Worm (Caenorhabditis elegans): ENCODE results near the gene tos-1.

The tos-1 gene

ce11 chrV:9334216-9334615 lies 9.8 kb downstream of the tos-1 start, which contains the start of gene ucp-4:
TSS of gene ucp-4 (plus strand) at chrV:9334298.
- TF ChIP-seq ceh-16 (tag; optimal IDR thresholded peaks at IDR 0.05): no peak
- TF ChIP-seq C34F6.9 (tag; optimal IDR thresholded peaks at IDR 0.05): peak; percentile 37
- TF ChIP-seq ama-1 (optimal IDR thresholded peaks at IDR 0.05): no peak

- TF ChIP-seq unc-55 (GFP tag; optimal IDR thresholded peaks at IDR 0.05) (peak; percentile 8), ztf-4 (tag; optimal IDR thresholded peaks at IDR 0.05) (no peak), ztf-11 (tag; optimal IDR thresholded peaks at IDR 0.05) (no peak), nhr-12 (tag; optimal IDR thresholded peaks at IDR 0.05) (no peak), sma-3 (GFP tag; optimal IDR thresholded peaks at IDR 0.05) (no peak), R02D3.7 (tag; optimal IDR thresholded peaks at IDR 0.05) (no peak), sma-9 (GFP tag; optimal IDR thresholded peaks at IDR 0.05) (peak; percentile 18), sma-9 (tag; optimal IDR thresholded peaks at IDR 0.05) (no peak), mdl-1 (tag; optimal IDR thresholded peaks at IDR 0.05) (no peak), blmp-1 (tag; optimal IDR thresholded peaks at IDR 0.05; ENCODE audit: insufficient read depth) (no peak), gmeb-1 (tag; optimal IDR thresholded peaks at IDR 0.05) (peak; percentile 31), crh-2 (tag; optimal IDR thresholded peaks at IDR 0.05) (no peak), nhr-25 (tag; optimal IDR thresholded peaks at IDR 0.05) (peak; percentile 59), lsy-2 (tag; optimal IDR thresholded peaks at IDR 0.05) (no peak), mab-5 (tag; optimal IDR thresholded peaks at IDR 0.05) (no peak)
These were observed 10.5 kb downstream of the tos-1 start, which contains the start of gene acl-14 for ce11 chrV:9333316-9334048. TSS of gene acl-14 (minus strand) at chrV:9333631.

ce11 chrV:9332611-9333315 lies 11.2 kb downstream of the tos-1 start:
- TF ChIP-seq F13H6.1 (tag; optimal IDR thresholded peaks at IDR 0.05) (peak; percentile 48), mdl-1 (tag; optimal IDR thresholded peaks at IDR 0.05) (no peak), nhr-129 (tag; optimal IDR thresholded peaks at IDR 0.05) (peak; percentile 7)

ce11 chrV:9329245-9329979 lies 14.6 kb downstream of the tos-1 start:
- TF ChIP-seq gmeb-1 (tag; optimal IDR thresholded peaks at IDR 0.05) (no peak), nhr-129 (tag; optimal IDR thresholded peaks at IDR 0.05) (no peak), lin-11 (tag; optimal IDR thresholded peaks at IDR 0.05) (no peak), blmp-1 (tag; optimal IDR thresholded peaks at IDR 0.05; ENCODE audit: insufficient read depth) (no peak), egl-27 (tag; optimal IDR thresholded peaks at IDR 0.05) (no peak), ztf-1 (GFP tag; conservative IDR thresholded peaks at IDR 0.05) (no peak), ztf-4 (tag; optimal IDR thresholded peaks at IDR 0.05) (no peak), nhr-23 (tag; optimal IDR thresholded peaks at IDR 0.05) (no peak), ceh-16 (tag; optimal IDR thresholded peaks at IDR 0.05) (no peak), nhr-25 (tag; optimal IDR thresholded peaks at IDR 0.05) (no peak), skn-1 (tag; optimal IDR thresholded peaks at IDR 0.05) (no peak), lin-13 (GFP tag; optimal IDR thresholded peaks at IDR 0.05) (no peak), sem-4 (tag; optimal IDR thresholded peaks at IDR 0.05) (no peak), nhr-6 (tag; optimal IDR thresholded peaks at IDR 0.05) (no peak), aly-2 (tag; optimal IDR thresholded peaks at IDR 0.05) (no peak), lin-39 (tag; optimal IDR thresholded peaks at IDR 0.05) (no peak), ZK546.5 (tag; optimal IDR thresholded peaks at IDR 0.05) (no peak), mdl-1 (tag; optimal IDR thresholded peaks at IDR 0.05) (no peak)

ce11 chrV:9328670-9329069 lies 15.3 kb downstream of the tos-1 start, which contains the start of gene K07B1.4:
TSS of gene K07B1.4 (plus strand) at chrV:9328970.
- TF ChIP-seq nhr-25 (tag; optimal IDR thresholded peaks at IDR 0.05) (no peak), nhr-12 (tag; optimal IDR thresholded peaks at IDR 0.05) (no peak), unc-55 (GFP tag; optimal IDR thresholded peaks at IDR 0.05) (no peak)

Measured in whole organism, L2 larva.